Worm (Caenorhabditis elegans) whole organism, midembryonic: ENCODE results near the gene rfc-4.

Experiments used
- T22C8.4 ChIP-seq: fragments of 200-800 bp; sonication (Bioruptor generic); IDR thresholded peaks from 2 replicates; pipeline ENCODE4 v1.3.6; 2022; ENCODE audit warnings: missing genetic modification characterization, missing compliant biosample characterization
- med-1 ChIP-seq: sonication (generic microtip); optimal IDR thresholded peaks from 2 replicates; lab custom pipeline; 2017; ENCODE audit warnings: missing genetic modification characterization, mild to moderate bottlenecking, missing compliant biosample characterization, antibody characterized with exemption, missing genetic modification reagents; ENCODE audit not compliant: insufficient read depth
- ref-1 ChIP-seq: fragments of 200-800 bp; sonication (Bioruptor generic); conservative IDR thresholded peaks from 2 replicates; pipeline ENCODE4 v1.3.6; 2022; ENCODE audit warnings: missing genetic modification reagents, missing genetic modification characterization, missing compliant biosample characterization
- tab-1 ChIP-seq: fragments of 200-800 bp; sonication (Bioruptor generic); IDR thresholded peaks from 2 replicates; pipeline ENCODE4 v1.3.6; 2022; ENCODE audit warnings: missing genetic modification characterization, missing compliant biosample characterization

ce11 chrIII:6989900-6990299, 17.8 kb downstream of the rfc-4 start, which contains the start of gene prk-1:
- TF ChIP-seq T22C8.4 (no peak), med-1 (GFP tag; lab: Kevin White, UChicago) (no peak), ref-1 (GFP tag; lab: Robert Waterston, UW) (no peak), tab-1 (GFP tag; lab: Robert Waterston, UW) (no peak)
